Worm (Caenorhabditis elegans): ENCODE measurements around the gene srj-1.
A peak's percentile ranks its signal among the peaks of the same experiment; 100 is the strongest.

The srj-1 gene

ce11 chrIV:11965327-11965726 is at the start of gene srj-1:
TSS of gene srj-1 (minus strand) at chrIV:11965427.
- TF ChIP-seq unc-62 (GFP tag; optimal IDR thresholded peaks at IDR 0.05 in 1 of 2) (peak in 1 of 2 experiments; percentile 33), unc-62 (tag; optimal IDR thresholded peaks at IDR 0.05) (no peak), fos-1 (tag; optimal IDR thresholded peaks at IDR 0.05) (no peak), nhr-11 (tag; optimal IDR thresholded peaks at IDR 0.05) (peak; percentile 55)

- no peak for TF ChIP-seq vab-7 (GFP tag; IDR thresholded peaks at IDR 0.05)
- no peak for TF ChIP-seq R02D3.7 (tag; optimal IDR thresholded peaks at IDR 0.05)
- no peak for TF ChIP-seq daf-19 (GFP tag; conservative IDR thresholded peaks at IDR 0.05)
- no peak for TF ChIP-seq php-3 (GFP tag; IDR thresholded peaks at IDR 0.05)
- TF ChIP-seq lsy-2 (tag; optimal IDR thresholded peaks at IDR 0.05): no peak
- TF ChIP-seq zfp-2 (tag; optimal IDR thresholded peaks at IDR 0.05): no peak
- no peak for TF ChIP-seq unc-130 (GFP tag; optimal IDR thresholded peaks at IDR 0.05)
- TF ChIP-seq lin-15B (tag; optimal IDR thresholded peaks at IDR 0.05): no peak
- TF ChIP-seq nhr-77 (tag; optimal IDR thresholded peaks at IDR 0.05): no peak
- TF ChIP-seq nhr-6 (tag; optimal IDR thresholded peaks at IDR 0.05): no peak
- no peak for TF ChIP-seq ceh-28 (tag; optimal IDR thresholded peaks at IDR 0.05)
- TF ChIP-seq ztf-7 (tag; optimal IDR thresholded peaks at IDR 0.05): no peak
- no peak for TF ChIP-seq ZK546.5 (tag; optimal IDR thresholded peaks at IDR 0.05)
- TF ChIP-seq rbr-2 (tag; optimal IDR thresholded peaks at IDR 0.05): no peak
- no peak for TF ChIP-seq ztf-11 (tag; optimal IDR thresholded peaks at IDR 0.05)
- no peak for TF ChIP-seq snpc-4 (tag; optimal IDR thresholded peaks at IDR 0.05)
- no peak for TF ChIP-seq aly-2 (tag; optimal IDR thresholded peaks at IDR 0.05)
- TF ChIP-seq hlh-11 (tag; optimal IDR thresholded peaks at IDR 0.05): no peak
- TF ChIP-seq dmd-6 (GFP tag; IDR thresholded peaks at IDR 0.05): no peak
Measured at ce11 chrIV:12013120-12013519, 47.9 kb upstream of the srj-1 start, which contains the start of gene spe-17. TSS of gene spe-17 (plus strand) at chrIV:12013420.

ce11 chrIV:12012439-12013003 is 47.3 kb upstream of the srj-1 start:
- TF ChIP-seq zip-2 (tag; optimal IDR thresholded peaks at IDR 0.05): no peak
- peak; percentile 63 for TF ChIP-seq hlh-11 (tag; optimal IDR thresholded peaks at IDR 0.05)
- TF ChIP-seq aly-2 (tag; optimal IDR thresholded peaks at IDR 0.05): no peak
- TF ChIP-seq ces-1 (GFP tag; optimal IDR thresholded peaks at IDR 0.05): no peak
- no peak for TF ChIP-seq lin-15B (tag; optimal IDR thresholded peaks at IDR 0.05)
- no peak for TF ChIP-seq nhr-102 (tag; optimal IDR thresholded peaks at IDR 0.05)
- peak; percentile 25; the same call in 1 of the 2 replicates for TF ChIP-seq tra-1 (GFP tag; IDR thresholded peaks at IDR 0.05)
- TF ChIP-seq Y5F2A.4 (GFP tag; optimal IDR thresholded peaks at IDR 0.05): no peak
- peak; percentile 61 for TF ChIP-seq nhr-11 (tag; optimal IDR thresholded peaks at IDR 0.05)
- TF ChIP-seq set-16 (GFP tag; IDR thresholded peaks at IDR 0.05): peak; percentile 70
- no peak for TF ChIP-seq attf-4 (tag; optimal IDR thresholded peaks at IDR 0.05)
- TF ChIP-seq D1046.2 (GFP tag; IDR thresholded peaks at IDR 0.05): no peak
- TF ChIP-seq hmg-1.1 (GFP tag; IDR thresholded peaks at IDR 0.05): 0 out of 2 replicates have a peak, but pooled peaks have one; percentile 12
- TF ChIP-seq egl-27 (tag; optimal IDR thresholded peaks at IDR 0.05): no peak
- TF ChIP-seq F26F4.8 (GFP tag; conservative IDR thresholded peaks at IDR 0.05): no peak
- TF ChIP-seq fos-1 (tag; optimal IDR thresholded peaks at IDR 0.05): no peak
- TF ChIP-seq snpc-1.2 (GFP tag; IDR thresholded peaks at IDR 0.05): no peak
- TF ChIP-seq gei-8 (GFP tag; optimal IDR thresholded peaks at IDR 0.05): no peak
- TF ChIP-seq ZK546.5 (tag; optimal IDR thresholded peaks at IDR 0.05): no peak
- no peak for TF ChIP-seq dmd-8 (GFP tag; IDR thresholded peaks at IDR 0.05)
- TF ChIP-seq nhr-111 (GFP tag; optimal IDR thresholded peaks at IDR 0.05): no peak
- TF ChIP-seq daf-19 (GFP tag; conservative IDR thresholded peaks at IDR 0.05): no peak
- TF ChIP-seq unc-62 (GFP tag; optimal IDR thresholded peaks at IDR 0.05 in 1 of 2): peak in 1 of 2 experiments; percentile 0
- TF ChIP-seq unc-62 (tag; optimal IDR thresholded peaks at IDR 0.05): no peak
- no peak for TF ChIP-seq hlh-30 (tag; optimal IDR thresholded peaks at IDR 0.05; ENCODE audit: insufficient read depth)
- TF ChIP-seq fkh-10 (GFP tag; optimal IDR thresholded peaks at IDR 0.05): no peak
- no peak for TF ChIP-seq lin-1 (GFP tag; IDR thresholded peaks at IDR 0.05)
- no peak for TF ChIP-seq lir-3 (tag; optimal IDR thresholded peaks at IDR 0.05)
- peak; percentile 50 for TF ChIP-seq aha-1 (tag)
- TF ChIP-seq vab-7 (GFP tag; IDR thresholded peaks at IDR 0.05): no peak
- no peak for TF ChIP-seq ceh-62 (tag; optimal IDR thresholded peaks at IDR 0.05)
- TF ChIP-seq mxl-3 (GFP tag; optimal IDR thresholded peaks at IDR 0.05): peak; percentile 38
- no peak for TF ChIP-seq R02D3.7 (tag; optimal IDR thresholded peaks at IDR 0.05)
- peak in 1 of 2 experiments; percentile 81 for TF ChIP-seq daf-16 (GFP tag; optimal IDR thresholded peaks at IDR 0.05)
- TF ChIP-seq daf-16 (tag; optimal IDR thresholded peaks at IDR 0.05): no peak
